Fruit fly (Drosophila melanogaster): Measurements from ENCODE around the gene Srp72.
A peak's percentile ranks its signal among the peaks of the same experiment; 100 is the strongest.

DNA sequence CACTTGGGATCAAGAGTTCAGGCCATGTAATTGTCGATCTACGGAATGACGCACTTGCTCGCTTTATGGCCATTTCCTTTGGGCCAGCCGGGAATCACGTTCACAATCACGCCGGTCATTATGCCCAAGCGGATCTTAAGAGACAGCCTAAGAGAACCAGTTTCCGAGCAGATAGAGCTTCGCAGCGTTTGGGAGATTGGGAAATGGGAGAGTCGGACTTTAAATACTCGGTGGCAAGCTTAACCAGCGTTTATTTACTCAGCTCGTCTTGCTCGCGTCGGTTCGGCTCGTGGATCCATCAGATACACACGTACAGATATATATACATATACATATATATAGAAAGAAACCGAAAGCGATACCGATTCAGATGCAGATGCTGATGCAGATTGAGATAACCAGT is 23.0 kb upstream of the Srp72 start:
- TF ChIP-seq EcR (GFP tag; optimal IDR thresholded peaks at IDR 0.05) (no peak), usp (GFP tag; optimal IDR thresholded peaks at IDR 0.05) (no peak), psq (optimal IDR thresholded peaks at IDR 0.05) (no peak), CG8478 (optimal IDR thresholded peaks at IDR 0.05) (no peak), Dll (optimal IDR thresholded peaks at IDR 0.05) (peak; percentile 20), pan (optimal IDR thresholded peaks at IDR 0.05) (no peak)
